Fruit fly (Drosophila melanogaster): Measurements from ENCODE around the gene CG3556.

DNA sequence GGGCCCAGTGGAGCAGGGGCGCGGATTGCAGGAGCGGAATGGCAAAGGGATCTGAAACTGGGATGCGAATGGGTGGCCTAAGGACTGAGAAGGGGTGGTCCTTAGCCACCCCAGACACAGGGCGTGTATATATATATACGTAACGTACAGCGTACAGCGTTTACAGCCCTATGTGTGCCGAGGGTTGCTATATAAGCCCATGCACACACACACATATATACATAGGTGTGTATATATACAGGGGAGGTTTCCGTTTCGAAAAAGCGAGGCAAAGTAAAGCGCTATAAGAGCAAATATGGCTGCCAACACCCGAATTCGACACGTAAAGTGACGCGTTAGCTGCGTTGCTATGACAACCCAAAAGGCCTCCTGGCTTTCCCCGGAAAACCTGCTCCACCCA lies 3.3 kb upstream of the CG3556 start:
- TF ChIP-seq EcR (GFP tag; optimal IDR thresholded peaks at IDR 0.05) (no peak), CG8478 (optimal IDR thresholded peaks at IDR 0.05) (no peak), pan (optimal IDR thresholded peaks at IDR 0.05) (no peak)

Measured in whole organism.